Worm (Caenorhabditis elegans): ENCODE results near the gene josd-1.
A peak's percentile ranks its signal among the peaks of the same experiment; 100 is the strongest.
"Not testable (repeated sequence)": the region's sequence is repeated elsewhere in the genome, so short reads cannot be mapped to it uniquely, and the experiment has no call there.

The josd-1 gene

ce11 chrIII:2869512-2869911 is 33.1 kb downstream of the josd-1 start:
- TF ChIP-seq dao-5 (tag; optimal IDR thresholded peaks at IDR 0.05) (no peak), W03F9.2 (tag; optimal IDR thresholded peaks at IDR 0.05) (no peak), him-1 (tag; optimal IDR thresholded peaks at IDR 0.05) (no peak)

ce11 chrIII:2870228-2870627 is 33.8 kb downstream of the josd-1 start:
- TF ChIP-seq dao-5 (tag; optimal IDR thresholded peaks at IDR 0.05) (no peak), him-1 (tag; optimal IDR thresholded peaks at IDR 0.05) (no peak), W03F9.2 (tag; optimal IDR thresholded peaks at IDR 0.05) (no peak)

- TF ChIP-seq him-1 (tag; optimal IDR thresholded peaks at IDR 0.05), result no peak
- TF ChIP-seq W03F9.2 (tag; optimal IDR thresholded peaks at IDR 0.05), result peak; percentile 1
- TF ChIP-seq dao-5 (tag; optimal IDR thresholded peaks at IDR 0.05), result no peak
Observed at ce11 chrIII:2871817-2872216, 35.4 kb downstream of the josd-1 start.

- no peak for TF ChIP-seq him-1 (tag; optimal IDR thresholded peaks at IDR 0.05)
- TF ChIP-seq dao-5 (tag; optimal IDR thresholded peaks at IDR 0.05), result no peak
- TF ChIP-seq W03F9.2 (tag; optimal IDR thresholded peaks at IDR 0.05), result no peak
Observed at ce11 chrIII:2873116-2873644, 36.7 kb downstream of the josd-1 start.

ce11 chrIII:2874144-2874868 is 37.9 kb downstream of the josd-1 start, which contains the start of gene klf-1:
Gene klf-1 (plus strand): TSS chrIII:2874818.
- TF ChIP-seq W03F9.2 (tag; optimal IDR thresholded peaks at IDR 0.05), result no peak

ce11 chrIII:2875946-2876345 is 39.5 kb downstream of the josd-1 start:
- TF ChIP-seq dao-5 (tag; optimal IDR thresholded peaks at IDR 0.05), result no peak
- TF ChIP-seq W03F9.2 (tag; optimal IDR thresholded peaks at IDR 0.05), result peak; percentile 16
- no peak for TF ChIP-seq him-1 (tag; optimal IDR thresholded peaks at IDR 0.05)

- TF ChIP-seq W03F9.2 (tag; optimal IDR thresholded peaks at IDR 0.05), result no peak
- no peak for TF ChIP-seq dao-5 (tag; optimal IDR thresholded peaks at IDR 0.05)
- TF ChIP-seq him-1 (tag; optimal IDR thresholded peaks at IDR 0.05), result no peak
Observed at ce11 chrIII:2879703-2880102, 43.3 kb downstream of the josd-1 start.

- TF ChIP-seq W03F9.2 (tag; optimal IDR thresholded peaks at IDR 0.05) (no peak), him-1 (tag; optimal IDR thresholded peaks at IDR 0.05) (no peak), dao-5 (tag; optimal IDR thresholded peaks at IDR 0.05) (no peak)
Observed at ce11 chrIII:2881117-2881516, 44.7 kb downstream of the josd-1 start.

ce11 chrIII:2881989-2882388 is 45.5 kb downstream of the josd-1 start, which contains the start of gene F56F11.2:
Gene F56F11.2 (plus strand): TSS chrIII:2882289.
- TF ChIP-seq him-1, dao-5, W03F9.2 (tag; optimal IDR thresholded peaks at IDR 0.05): not testable (repeated sequence)

Measured in whole organism, L4/young adult.